Worm (Caenorhabditis elegans) whole organism, midembryonic: ENCODE results near the gene ZK380.2.

Experiments used
- T22C8.4 ChIP-seq: fragments of 200-800 bp; sonication (Bioruptor generic); IDR thresholded peaks from 2 replicates; pipeline ENCODE4 v1.3.6; 2022; ENCODE audit warnings: missing genetic modification characterization, missing compliant biosample characterization
- cog-1 ChIP-seq: sonication (generic microtip); optimal IDR thresholded peaks from 2 replicates; lab custom pipeline; 2016; ENCODE audit warnings: missing genetic modification characterization, missing compliant biosample characterization
- flt-1 ChIP-seq: fragments of 200-800 bp; sonication (Bioruptor generic); IDR thresholded peaks from 2 replicates; pipeline ENCODE4 v1.3.6; 2022; ENCODE audit warnings: missing genetic modification characterization, missing compliant biosample characterization
- klf-2 ChIP-seq: fragments of 200-800 bp; sonication (Bioruptor generic); conservative IDR thresholded peaks from 2 replicates; pipeline ENCODE4 v1.3.6; 2022; ENCODE audit warnings: missing genetic modification reagents, missing genetic modification characterization, missing compliant biosample characterization
- med-1 ChIP-seq: sonication (generic microtip); optimal IDR thresholded peaks from 2 replicates; lab custom pipeline; 2017; ENCODE audit warnings: missing genetic modification characterization, mild to moderate bottlenecking, missing compliant biosample characterization, antibody characterized with exemption, missing genetic modification reagents; ENCODE audit not compliant: insufficient read depth
- ref-1 ChIP-seq: fragments of 200-800 bp; sonication (Bioruptor generic); conservative IDR thresholded peaks from 2 replicates; pipeline ENCODE4 v1.3.6; 2022; ENCODE audit warnings: missing genetic modification reagents, missing genetic modification characterization, missing compliant biosample characterization
- tab-1 ChIP-seq: fragments of 200-800 bp; sonication (Bioruptor generic); IDR thresholded peaks from 2 replicates; pipeline ENCODE4 v1.3.6; 2022; ENCODE audit warnings: missing genetic modification characterization, missing compliant biosample characterization
- ztf-23 ChIP-seq: fragments of 200-800 bp; sonication (Bioruptor generic); IDR thresholded peaks from 2 replicates; pipeline ENCODE4 v1.3.6; 2022; ENCODE audit warnings: missing genetic modification reagents, missing genetic modification characterization, missing compliant biosample characterization
- ztf-29 ChIP-seq: fragments of 200-800 bp; sonication (Bioruptor generic); IDR thresholded peaks from 2 replicates; pipeline ENCODE4 v1.3.6; 2022; ENCODE audit warnings: missing genetic modification reagents, missing genetic modification characterization, missing compliant biosample characterization

ZK380.2 gene

ce11 chrX:1602548-1602947, 28.7 kb upstream of the ZK380.2 start:
- TF ChIP-seq ztf-23 (GFP tag; lab: Robert Waterston, UW) (no peak), ztf-29 (GFP tag; lab: Robert Waterston, UW) (no peak), klf-2 (GFP tag; lab: Robert Waterston, UW) (no peak), tab-1 (GFP tag; lab: Robert Waterston, UW) (no peak), ref-1 (GFP tag; lab: Robert Waterston, UW) (no peak)

ce11 chrX:1603027-1603426, 28.2 kb upstream of the ZK380.2 start:
- TF ChIP-seq ztf-23 (GFP tag; lab: Robert Waterston, UW) = no peak
- TF ChIP-seq ref-1 (GFP tag; lab: Robert Waterston, UW) = no peak
- no peak for TF ChIP-seq cog-1 (tag; lab: Kevin White, UChicago)
- TF ChIP-seq T22C8.4 = no peak
- no peak for TF ChIP-seq klf-2 (GFP tag; lab: Robert Waterston, UW)
- no peak for TF ChIP-seq ztf-29 (GFP tag; lab: Robert Waterston, UW)
- TF ChIP-seq flt-1 (GFP tag; lab: Robert Waterston, UW) = no peak
- no peak for TF ChIP-seq med-1
- no peak for TF ChIP-seq tab-1 (GFP tag; lab: Robert Waterston, UW)

- TF ChIP-seq tab-1 (GFP tag; lab: Robert Waterston, UW) (no peak), klf-2 (GFP tag; lab: Robert Waterston, UW) (no peak), cog-1 (tag; lab: Kevin White, UChicago) (no peak), ztf-29 (GFP tag; lab: Robert Waterston, UW) (no peak), flt-1 (GFP tag; lab: Robert Waterston, UW) (no peak), T22C8.4 (no peak), ztf-23 (GFP tag; lab: Robert Waterston, UW) (no peak), ref-1 (GFP tag; lab: Robert Waterston, UW) (no peak), med-1 (no peak)
Observed at ce11 chrX:1603709-1604108, 27.6 kb upstream of the ZK380.2 start.

ce11 chrX:1604606-1605005, 26.7 kb upstream of the ZK380.2 start, which contains the start of gene H11E01.3:
Gene H11E01.3, plus strand, starts transcription at chrX:1604906.
- TF ChIP-seq ref-1 (GFP tag; lab: Robert Waterston, UW) = no peak
- no peak for TF ChIP-seq T22C8.4
- no peak for TF ChIP-seq ztf-29 (GFP tag; lab: Robert Waterston, UW)
- no peak for TF ChIP-seq flt-1 (GFP tag; lab: Robert Waterston, UW)
- no peak for TF ChIP-seq cog-1 (tag; lab: Kevin White, UChicago)
- TF ChIP-seq med-1 = no peak
- no peak for TF ChIP-seq klf-2 (GFP tag; lab: Robert Waterston, UW)
- TF ChIP-seq tab-1 (GFP tag; lab: Robert Waterston, UW) = no peak
- TF ChIP-seq ztf-23 (GFP tag; lab: Robert Waterston, UW) = no peak

- TF ChIP-seq klf-2 (GFP tag; lab: Robert Waterston, UW) (no peak), ref-1 (GFP tag; lab: Robert Waterston, UW) (no peak), T22C8.4 (no peak), cog-1 (tag; lab: Kevin White, UChicago) (no peak)
Observed at ce11 chrX:1612948-1613347, 18.3 kb upstream of the ZK380.2 start.

ce11 chrX:1613860-1614259, 17.4 kb upstream of the ZK380.2 start:
- no peak for TF ChIP-seq ref-1 (GFP tag; lab: Robert Waterston, UW)
- TF ChIP-seq ztf-29 (GFP tag; lab: Robert Waterston, UW) = no peak
- TF ChIP-seq med-1 = no peak
- no peak for TF ChIP-seq flt-1 (GFP tag; lab: Robert Waterston, UW)
- TF ChIP-seq tab-1 (GFP tag; lab: Robert Waterston, UW) = no peak
- TF ChIP-seq ztf-23 (GFP tag; lab: Robert Waterston, UW) = no peak
- TF ChIP-seq klf-2 (GFP tag; lab: Robert Waterston, UW) = no peak
- TF ChIP-seq T22C8.4 = no peak
- TF ChIP-seq cog-1 (tag; lab: Kevin White, UChicago) = no peak

- TF ChIP-seq T22C8.4 = no peak
Observed at ce11 chrX:1620678-1621449, 10.4 kb upstream of the ZK380.2 start, which contains the start of gene H11E01.2. Gene H11E01.2, plus strand, starts transcription at chrX:1621057.

- TF ChIP-seq flt-1 (GFP tag; lab: Robert Waterston, UW) (no peak), med-1 (no peak), ztf-23 (GFP tag; lab: Robert Waterston, UW) (no peak)
Observed at ce11 chrX:1623048-1623447, 8.2 kb upstream of the ZK380.2 start.

- TF ChIP-seq ref-1 (GFP tag; lab: Robert Waterston, UW) (no peak), cog-1 (tag; lab: Kevin White, UChicago) (peak; percentile 92), T22C8.4 (peak; percentile 99), med-1 (peak; percentile 26), tab-1 (GFP tag; lab: Robert Waterston, UW) (no peak), ztf-23 (GFP tag; lab: Robert Waterston, UW) (peak; percentile 91), flt-1 (GFP tag; lab: Robert Waterston, UW) (peak; percentile 82), klf-2 (GFP tag; lab: Robert Waterston, UW) (peak; percentile 67), ztf-29 (GFP tag; lab: Robert Waterston, UW) (no peak)
Observed at ce11 chrX:1627013-1627412, 4.3 kb upstream of the ZK380.2 start.

ce11 chrX:1627837-1628236, 3.4 kb upstream of the ZK380.2 start, which contains the start of gene fbxb-58:
Gene fbxb-58, plus strand, starts transcription at chrX:1628137.
- no peak for TF ChIP-seq ref-1 (GFP tag; lab: Robert Waterston, UW)
- no peak for TF ChIP-seq tab-1 (GFP tag; lab: Robert Waterston, UW)
- no peak for TF ChIP-seq klf-2 (GFP tag; lab: Robert Waterston, UW)
- TF ChIP-seq flt-1 (GFP tag; lab: Robert Waterston, UW) = no peak
- TF ChIP-seq med-1 = no peak
- no peak for TF ChIP-seq ztf-29 (GFP tag; lab: Robert Waterston, UW)
- TF ChIP-seq T22C8.4 = no peak
- no peak for TF ChIP-seq cog-1 (tag; lab: Kevin White, UChicago)
- no peak for TF ChIP-seq ztf-23 (GFP tag; lab: Robert Waterston, UW)
